Worm (Caenorhabditis elegans): ENCODE results near the gene srh-272.
A peak's percentile ranks its signal among the peaks of the same experiment; 100 is the strongest.

Gene srh-272

ce11 chrV:2845771-2846170 is 17.4 kb upstream of the srh-272 start, which contains the start of gene srj-44:
TSS of gene srj-44 (minus strand) at chrV:2845871.
- TF ChIP-seq efl-1 (optimal IDR thresholded peaks at IDR 0.05) = no peak
- peak in 1 of 2 experiments; percentile 29 for TF ChIP-seq efl-1 (GFP tag; optimal IDR thresholded peaks at IDR 0.05 in 1 of 2)
- no peak for TF ChIP-seq F16B12.6 (tag; optimal IDR thresholded peaks at IDR 0.05)

- TF ChIP-seq zip-4 (GFP tag; optimal IDR thresholded peaks at IDR 0.05) = no peak
- peak; percentile 96 for TF ChIP-seq elt-2 (tag; optimal IDR thresholded peaks at IDR 0.05)
Observed at ce11 chrV:2848290-2848937, 14.7 kb upstream of the srh-272 start, which contains the start of gene srj-49. TSS of gene srj-49 (minus strand) at chrV:2848340.

ce11 chrV:2849071-2849470 is 14.1 kb upstream of the srh-272 start, which contains the start of gene ugt-53:
TSS of gene ugt-53 (plus strand) at chrV:2849343.
- no peak for TF ChIP-seq Y116A8C.19 (tag; optimal IDR thresholded peaks at IDR 0.05; ENCODE audit: borderline replicate concordance)
- no peak for TF ChIP-seq mdl-1 (tag; optimal IDR thresholded peaks at IDR 0.05)
- TF ChIP-seq nhr-85 (tag) = peak; percentile 21
- TF ChIP-seq nhr-19 (GFP tag; conservative IDR thresholded peaks at IDR 0.05) = no peak
- no peak for TF ChIP-seq irx-1 (tag; optimal IDR thresholded peaks at IDR 0.05)
- no peak for TF ChIP-seq C34B4.2 (tag; optimal IDR thresholded peaks at IDR 0.05)
- no peak for TF ChIP-seq nhr-28 (tag; optimal IDR thresholded peaks at IDR 0.05)
- no peak for TF ChIP-seq tbx-2 (tag; optimal IDR thresholded peaks at IDR 0.05)
- TF ChIP-seq elt-2 (tag; optimal IDR thresholded peaks at IDR 0.05) = peak; percentile 54
- no peak for TF ChIP-seq alr-1 (tag; optimal IDR thresholded peaks at IDR 0.05; ENCODE audit: borderline replicate concordance)

DNA sequence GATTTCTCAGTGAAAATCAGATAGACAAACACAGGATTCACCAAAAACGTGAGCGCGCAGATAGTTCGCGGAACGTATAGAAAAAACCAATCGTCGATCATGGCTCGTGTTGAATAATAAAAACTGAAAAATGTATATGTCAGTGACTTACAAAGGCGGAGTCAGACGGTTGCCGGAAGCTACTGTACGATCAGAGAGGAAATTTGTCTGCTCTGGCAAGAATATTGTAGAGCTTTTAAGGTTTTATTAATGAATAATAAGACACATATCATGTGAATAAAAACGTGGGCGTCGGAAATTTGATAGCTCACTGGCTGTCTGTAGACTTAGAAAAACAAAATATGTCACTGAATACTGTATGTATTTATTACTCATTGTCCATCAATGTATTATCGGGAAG is 7.7 kb upstream of the srh-272 start, which contains the start of gene srj-57:
srj-57 (minus strand) TSS at position 101 of the 400 bp plus-strand sequence.
- no peak for TF ChIP-seq mab-9 (GFP tag; IDR thresholded peaks at IDR 0.05)
- no peak for TF ChIP-seq pqm-1 (tag; optimal IDR thresholded peaks at IDR 0.05)
- TF ChIP-seq ztf-11 (tag; optimal IDR thresholded peaks at IDR 0.05) = no peak
- TF ChIP-seq dpl-1 (GFP tag; optimal IDR thresholded peaks at IDR 0.05) = no peak
- TF ChIP-seq ceh-90 (tag; optimal IDR thresholded peaks at IDR 0.05) = no peak
- no peak for TF ChIP-seq unc-98 (GFP tag; IDR thresholded peaks at IDR 0.05)

- TF ChIP-seq unc-62 (GFP tag; optimal IDR thresholded peaks at IDR 0.05) (no peak), nhr-90 (tag; optimal IDR thresholded peaks at IDR 0.05; ENCODE audit: poor library complexity) (no peak), nhr-76 (tag; optimal IDR thresholded peaks at IDR 0.05) (no peak), alr-1 (tag; optimal IDR thresholded peaks at IDR 0.05; ENCODE audit: borderline replicate concordance) (no peak), blmp-1 (tag; optimal IDR thresholded peaks at IDR 0.05) (no peak)
Observed at ce11 chrV:2857842-2858241, 5.3 kb upstream of the srh-272 start, which contains the start of gene srj-55. TSS of gene srj-55 (minus strand) at chrV:2857942.

- no peak for TF ChIP-seq ama-1 (optimal IDR thresholded peaks at IDR 0.05)
- TF ChIP-seq lin-14 (GFP tag; optimal IDR thresholded peaks at IDR 0.05) = no peak
- TF ChIP-seq fkh-8 (tag; optimal IDR thresholded peaks at IDR 0.05) = no peak
- no peak for TF ChIP-seq unc-62 (GFP tag; optimal IDR thresholded peaks at IDR 0.05)
- no peak for TF ChIP-seq tlp-1 (tag; optimal IDR thresholded peaks at IDR 0.05)
- TF ChIP-seq aha-1 (tag; optimal IDR thresholded peaks at IDR 0.05) = no peak
- no peak for TF ChIP-seq unc-30 (tag; optimal IDR thresholded peaks at IDR 0.05)
- TF ChIP-seq efl-1 (optimal IDR thresholded peaks at IDR 0.05) = no peak
- no peak for TF ChIP-seq efl-1 (GFP tag; optimal IDR thresholded peaks at IDR 0.05 in 1 of 2)
- no peak for TF ChIP-seq elt-2 (tag; optimal IDR thresholded peaks at IDR 0.05)
- TF ChIP-seq pax-3 (tag; optimal IDR thresholded peaks at IDR 0.05) = no peak
- no peak for TF ChIP-seq dpl-1 (GFP tag; optimal IDR thresholded peaks at IDR 0.05)
- TF ChIP-seq nhr-237 (tag; optimal IDR thresholded peaks at IDR 0.05) = no peak
- no peak for TF ChIP-seq nhr-90 (tag; optimal IDR thresholded peaks at IDR 0.05; ENCODE audit: poor library complexity)
Observed at ce11 chrV:2859738-2860137, 3.4 kb upstream of the srh-272 start, which contains the start of gene srj-54. TSS of gene srj-54 (minus strand) at chrV:2859838.
